Worm (Caenorhabditis elegans): ENCODE measurements around the gene F27D9.2.
A peak's percentile ranks its signal among the peaks of the same experiment; 100 is the strongest.

- TF ChIP-seq nhr-6 (tag; optimal IDR thresholded peaks at IDR 0.05): no peak
- TF ChIP-seq hlh-30 (tag; optimal IDR thresholded peaks at IDR 0.05; ENCODE audit: insufficient read depth): peak; percentile 73
- peak; percentile 51 for TF ChIP-seq hmg-1.1 (GFP tag; IDR thresholded peaks at IDR 0.05)
- no peak for TF ChIP-seq ceh-32 (tag; optimal IDR thresholded peaks at IDR 0.05; ENCODE audit: poor library complexity)
- no peak for TF ChIP-seq nhr-25 (tag; optimal IDR thresholded peaks at IDR 0.05; ENCODE audit: borderline replicate concordance, insufficient read depth)
- no peak for TF ChIP-seq egl-27 (tag; optimal IDR thresholded peaks at IDR 0.05)
Observed at ce11 chrX:7678437-7679139, 5.8 kb downstream of the F27D9.2 start.
